Worm (Caenorhabditis elegans) whole organism, L1 larva: ENCODE data around the gene prx-2.

Source experiments
- C04F5.9 ChIP-seq: sonication (generic microtip); optimal IDR thresholded peaks from 2 replicates; lab custom pipeline; 2016; ENCODE audit warnings: missing genetic modification characterization, missing compliant biosample characterization
- Y116A8C.19 ChIP-seq: sonication (generic microtip); optimal IDR thresholded peaks from 2 replicates; lab custom pipeline; 2016; ENCODE audit warnings: missing compliant biosample characterization, missing genetic modification characterization, borderline replicate concordance
- aha-1 ChIP-seq: fragments of 150-350 bp; optimal IDR thresholded peaks from 2 replicates; lab custom pipeline; 2014; ENCODE audit warnings: missing biosample characterization, missing genetic modification characterization
- alr-1 ChIP-seq: fragments of 200-800 bp; sonication (Bioruptor generic); optimal IDR thresholded peaks from 2 replicates; lab custom pipeline; 2018; ENCODE audit warnings: borderline replicate concordance, mild to moderate bottlenecking, missing genetic modification characterization, missing compliant biosample characterization
- ceh-8 ChIP-seq: fragments of 200-800 bp; sonication (Bioruptor generic); optimal IDR thresholded peaks from 2 replicates; lab custom pipeline; 2018; ENCODE audit warnings: mild to moderate bottlenecking, missing genetic modification characterization, moderate library complexity, missing compliant biosample characterization
- ceh-88 ChIP-seq: fragments of 200-800 bp; sonication (Bioruptor generic); IDR thresholded peaks from 2 replicates; pipeline ENCODE4 v1.3.6; 2022; ENCODE audit warnings: missing genetic modification characterization, missing compliant biosample characterization
- ces-1 ChIP-seq: fragments of 150-350 bp; optimal IDR thresholded peaks from 2 replicates; lab custom pipeline; 2014; ENCODE audit warnings: missing biosample characterization, missing genetic modification reagents, missing genetic modification characterization
- efl-1 ChIP-seq, 4 experiments: fragments of 150-350 bp; optimal IDR thresholded peaks in 3 of 4; peaks in 1 of 4; 1 replicate in 1 of 4; 2 replicates in 3 of 4; lab custom pipeline; 2014; ENCODE audit warnings: missing biosample characterization in 2 of 4, missing genetic modification characterization in 2 of 4, missing genetic modification reagents in 2 of 4
- egl-13 ChIP-seq: sonication (generic microtip); optimal IDR thresholded peaks from 2 replicates; lab custom pipeline; 2016; ENCODE audit warnings: missing genotype, missing genetic modification reagents, missing genetic modification characterization, missing compliant biosample characterization
- elt-2 ChIP-seq: sonication (generic microtip); optimal IDR thresholded peaks from 2 replicates; lab custom pipeline; 2016; ENCODE audit warnings: missing genetic modification characterization, mild to moderate bottlenecking, inconsistent platforms, missing compliant biosample characterization, missing genetic modification reagents
- fkh-10 ChIP-seq: sonication (generic microtip); optimal IDR thresholded peaks from 2 replicates; lab custom pipeline; 2017; ENCODE audit warnings: missing biosample characterization, missing genetic modification reagents, missing genetic modification characterization
- fkh-4 ChIP-seq: sonication (generic microtip); optimal IDR thresholded peaks from 2 replicates; lab custom pipeline; 2016; ENCODE audit warnings: missing compliant biosample characterization, missing genetic modification characterization, borderline replicate concordance
- fkh-8 ChIP-seq: sonication (generic microtip); optimal IDR thresholded peaks from 2 replicates; lab custom pipeline; 2016; ENCODE audit warnings: mild to moderate bottlenecking, missing genetic modification characterization, missing compliant biosample characterization
- hlh-17 ChIP-seq: fragments of 200-800 bp; sonication (Bioruptor generic); optimal IDR thresholded peaks from 2 replicates; lab custom pipeline; 2018; ENCODE audit warnings: missing genetic modification characterization, mild to moderate bottlenecking, missing compliant biosample characterization, moderate library complexity, borderline replicate concordance
- irx-1 ChIP-seq: sonication (generic microtip); optimal IDR thresholded peaks from 2 replicates; lab custom pipeline; 2016; ENCODE audit warnings: missing genetic modification characterization, missing compliant biosample characterization
- lin-14 ChIP-seq: fragments of 200-800 bp; sonication (Bioruptor generic); optimal IDR thresholded peaks from 2 replicates; lab custom pipeline; 2018; ENCODE audit warnings: mild to moderate bottlenecking, missing genetic modification characterization, moderate library complexity, missing compliant biosample characterization
- lin-15B ChIP-seq: fragments of 150-350 bp; sonication (generic microtip); optimal IDR thresholded peaks from 3 replicates; lab custom pipeline; 2014; ENCODE audit warnings: missing biosample characterization, missing genetic modification characterization
- lir-3 ChIP-seq: sonication (generic microtip); optimal IDR thresholded peaks from 2 replicates; lab custom pipeline; 2016; ENCODE audit warnings: mild to moderate bottlenecking, missing genetic modification characterization, moderate library complexity, missing compliant biosample characterization; ENCODE audit not compliant: poor library complexity
- lsy-2 ChIP-seq, 2 experiments: fragments of 150-350 bp; optimal IDR thresholded peaks; 2 replicates each; lab custom pipeline; 2014; ENCODE audit warnings: missing biosample characterization in 2 of 2, missing genetic modification characterization in 2 of 2
- mef-2 ChIP-seq: fragments of 150-350 bp; optimal IDR thresholded peaks from 2 replicates; lab custom pipeline; 2014; ENCODE audit warnings: missing biosample characterization, missing genetic modification characterization
- nhr-11 ChIP-seq: fragments of 150-350 bp; optimal IDR thresholded peaks from 2 replicates; lab custom pipeline; 2014; ENCODE audit warnings: missing biosample characterization, missing genetic modification characterization
- nhr-12 ChIP-seq: sonication (generic microtip); optimal IDR thresholded peaks from 2 replicates; lab custom pipeline; 2017; ENCODE audit warnings: missing biosample characterization, missing genetic modification characterization
- nhr-19 ChIP-seq: fragments of 200-800 bp; sonication (Bioruptor generic); conservative IDR thresholded peaks from 2 replicates; pipeline ENCODE4 v1.3.6; 2022; ENCODE audit warnings: missing genetic modification characterization, missing compliant biosample characterization
- nhr-20 ChIP-seq: sonication (generic microtip); optimal IDR thresholded peaks from 2 replicates; lab custom pipeline; 2016; ENCODE audit warnings: mild to moderate bottlenecking, missing genetic modification characterization, missing compliant biosample characterization
- nhr-237 ChIP-seq: fragments of 150-350 bp; optimal IDR thresholded peaks from 2 replicates; lab custom pipeline; 2014; ENCODE audit warnings: missing biosample characterization, missing genetic modification characterization
- nhr-47 ChIP-seq: sonication (generic microtip); optimal IDR thresholded peaks from 2 replicates; lab custom pipeline; 2016; ENCODE audit warnings: mild to moderate bottlenecking, missing genetic modification characterization, moderate library complexity, missing compliant biosample characterization
- nhr-71 ChIP-seq: sonication (generic microtip); optimal IDR thresholded peaks from 2 replicates; lab custom pipeline; 2016; ENCODE audit warnings: mild to moderate bottlenecking, missing genetic modification characterization, moderate library complexity, missing compliant biosample characterization
- nhr-76 ChIP-seq: sonication (generic microtip); optimal IDR thresholded peaks from 2 replicates; lab custom pipeline; 2017; ENCODE audit warnings: missing biosample characterization, missing genetic modification characterization
- nhr-84 ChIP-seq: sonication (generic microtip); optimal IDR thresholded peaks from 2 replicates; lab custom pipeline; 2017; ENCODE audit warnings: missing biosample characterization, missing genetic modification characterization
- nhr-85 ChIP-seq: sonication (generic microtip); peaks from one replicate; lab custom pipeline; 2016; ENCODE audit warnings: missing genetic modification characterization, inconsistent platforms, missing compliant biosample characterization
- nhr-90 ChIP-seq: sonication (generic microtip); optimal IDR thresholded peaks from 2 replicates; lab custom pipeline; 2016; ENCODE audit warnings: mild to moderate bottlenecking, missing genetic modification characterization, missing compliant biosample characterization; ENCODE audit not compliant: poor library complexity
- rnt-1 ChIP-seq: sonication (generic microtip); optimal IDR thresholded peaks from 2 replicates; lab custom pipeline; 2016; ENCODE audit warnings: mild to moderate bottlenecking, missing genetic modification characterization, moderate library complexity, missing compliant biosample characterization
- sptf-1 ChIP-seq: fragments of 150-350 bp; optimal IDR thresholded peaks from 2 replicates; lab custom pipeline; 2014; ENCODE audit warnings: missing biosample characterization, missing genetic modification characterization
- tbx-2 ChIP-seq: sonication (generic microtip); optimal IDR thresholded peaks from 2 replicates; lab custom pipeline; 2016; ENCODE audit warnings: missing genetic modification characterization, missing compliant biosample characterization
- tlp-1 ChIP-seq: fragments of 150-350 bp; optimal IDR thresholded peaks from 2 replicates; lab custom pipeline; 2014; ENCODE audit warnings: missing biosample characterization, missing genetic modification characterization
- unc-130 ChIP-seq: fragments of 150-350 bp; optimal IDR thresholded peaks from 2 replicates; lab custom pipeline; 2017; ENCODE audit warnings: missing biosample characterization, missing genetic modification characterization, inconsistent platforms
- vab-15 ChIP-seq: sonication (generic microtip); optimal IDR thresholded peaks from 2 replicates; lab custom pipeline; 2017; ENCODE audit warnings: missing genotype, mild to moderate bottlenecking, missing genetic modification characterization, missing compliant biosample characterization
- xbp-1 ChIP-seq: sonication (generic microtip); optimal IDR thresholded peaks from 2 replicates; lab custom pipeline; 2016; ENCODE audit warnings: missing genetic modification characterization, missing compliant biosample characterization
- zag-1 ChIP-seq: fragments of 150-350 bp; optimal IDR thresholded peaks from 2 replicates; lab custom pipeline; 2014; ENCODE audit warnings: missing biosample characterization, missing genetic modification characterization
- zip-4 ChIP-seq: fragments of 200-800 bp; sonication (Bioruptor generic); optimal IDR thresholded peaks from 2 replicates; lab custom pipeline; 2018; ENCODE audit warnings: mild to moderate bottlenecking, missing genetic modification characterization, moderate library complexity, missing compliant biosample characterization
- ztf-4 ChIP-seq: fragments of 150-350 bp; optimal IDR thresholded peaks from 2 replicates; lab custom pipeline; 2014; ENCODE audit warnings: missing biosample characterization, missing genetic modification characterization

Gene prx-2

ce11 chrIV:11636409-11636723 is 7.6 kb upstream of the prx-2 start, which contains the start of gene F58B3.6 (continued):
- TF ChIP-seq ztf-4 (tag; lab: Kevin White, UChicago), result peak; percentile 66
- TF ChIP-seq sptf-1 (tag; lab: Kevin White, UChicago), result no peak
- TF ChIP-seq zip-4 (GFP tag; lab: Kevin White, UChicago), result no peak
- TF ChIP-seq nhr-19, result peak; percentile 77
- TF ChIP-seq nhr-20 (tag; lab: Kevin White, UChicago), result peak; percentile 89

DNA sequence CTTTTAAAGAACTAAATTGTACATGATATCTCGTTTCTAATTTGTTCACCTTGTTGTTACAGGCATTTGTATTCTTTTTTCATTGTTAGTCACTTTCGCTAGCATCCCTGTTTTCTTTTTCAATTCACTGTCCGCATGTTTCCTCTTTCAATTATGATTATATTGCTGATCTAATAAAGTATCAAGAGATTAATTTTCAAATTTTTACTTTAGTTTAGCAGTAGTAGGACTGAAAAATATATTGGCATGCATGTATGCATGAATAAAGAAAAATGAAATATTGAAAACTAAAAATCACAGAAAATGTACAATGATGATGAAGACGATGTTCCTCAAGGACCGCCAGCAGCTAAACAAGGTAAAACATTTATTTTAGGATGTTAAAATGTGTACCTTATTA is 5.9 kb upstream of the prx-2 start, which contains the start of gene rbm-17:
Gene rbm-17 (plus strand): TSS at position 301 of the 400 bp plus-strand sequence.
- TF ChIP-seq nhr-19, result no peak
- TF ChIP-seq elt-2, result peak; percentile 9
- peak; percentile 14 for TF ChIP-seq nhr-71 (tag; lab: Kevin White, UChicago)

- no peak for TF ChIP-seq lir-3 (tag; lab: Kevin White, UChicago)
- TF ChIP-seq tbx-2 (tag; lab: Kevin White, UChicago), result no peak
- no peak for TF ChIP-seq ces-1 (GFP tag; lab: Kevin White, UChicago)
- TF ChIP-seq C04F5.9 (tag; lab: Kevin White, UChicago), result no peak
- TF ChIP-seq lin-14, result no peak
- no peak for TF ChIP-seq fkh-4 (tag; lab: Kevin White, UChicago)
- no peak for TF ChIP-seq nhr-90 (tag; lab: Kevin White, UChicago)
- no peak for TF ChIP-seq lin-15B
These were observed 3.0 kb upstream of the prx-2 start, which contains the start of gene ttr-50 for ce11 chrIV:11640915-11641314. ttr-50 (minus strand) TSS chrIV:11641015.

DNA sequence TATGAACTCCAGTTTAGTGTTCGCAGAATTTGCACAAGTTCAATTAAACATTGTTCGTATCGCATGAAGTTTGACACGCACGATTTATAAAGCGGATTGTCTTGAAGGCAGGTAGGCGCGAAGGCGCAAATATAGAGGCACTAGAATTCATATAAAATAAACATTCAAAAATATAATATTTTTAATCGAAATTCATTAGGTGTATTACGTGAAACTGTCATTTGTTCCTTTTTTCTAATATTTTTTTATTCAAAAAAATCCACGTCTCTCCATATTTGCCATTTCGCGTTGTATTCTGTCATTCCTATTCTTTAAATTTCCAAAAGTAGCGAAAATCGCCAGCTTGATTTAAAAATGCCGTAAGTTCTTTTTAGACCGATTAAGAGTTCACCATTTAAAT is 2.1 kb upstream of the prx-2 start, which contains the start of gene ZK809.1:
Gene ZK809.1 (plus strand): TSS at position 301 of the 400 bp plus-strand sequence.
- TF ChIP-seq egl-13 (tag; lab: Kevin White, UChicago), result no peak
- no peak for TF ChIP-seq xbp-1 (tag; lab: Kevin White, UChicago)
- TF ChIP-seq lsy-2 (tag; optimal IDR thresholded peaks at IDR 0.05; lab: Kevin White, UChicago), result no peak
- no peak for TF ChIP-seq Y116A8C.19 (tag; lab: Kevin White, UChicago)
- no peak for TF ChIP-seq unc-130 (tag; lab: Kevin White, UChicago)
- no peak for TF ChIP-seq irx-1 (tag; lab: Kevin White, UChicago)
- no peak for TF ChIP-seq zag-1 (tag; lab: Kevin White, UChicago)
- TF ChIP-seq nhr-47, result no peak

- no peak for TF ChIP-seq nhr-85 (tag; lab: Kevin White, UChicago)
- TF ChIP-seq hlh-17 (GFP tag; lab: Kevin White, UChicago), result peak; percentile 29
These were observed 776 bp downstream of the prx-2 start for ce11 chrIV:11644705-11645104.

- TF ChIP-seq nhr-11, result no peak
- no peak for TF ChIP-seq aha-1 (tag; lab: Kevin White, UChicago)
- TF ChIP-seq ceh-8 (GFP tag; lab: Kevin White, UChicago), result no peak
- TF ChIP-seq nhr-12, result no peak
- no peak for TF ChIP-seq ceh-88 (GFP tag; lab: Robert Waterston, UW)
- TF ChIP-seq tlp-1 (tag; lab: Kevin White, UChicago), result no peak
- no peak for TF ChIP-seq rnt-1 (tag; lab: Kevin White, UChicago)
- TF ChIP-seq alr-1, result no peak
- no peak for TF ChIP-seq lin-15B
- TF ChIP-seq fkh-8 (tag; lab: Kevin White, UChicago), result no peak
- no peak for TF ChIP-seq fkh-10 (GFP tag; lab: Kevin White, UChicago)
- TF ChIP-seq efl-1 (optimal IDR thresholded peaks at IDR 0.05; lab: Kevin White, UChicago), result no peak
- TF ChIP-seq efl-1 (GFP tag; optimal IDR thresholded peaks at IDR 0.05 in 1 of 2; lab: Kevin White, UChicago), result no peak
- TF ChIP-seq ztf-4 (tag; lab: Kevin White, UChicago), result peak; percentile 10
- no peak for TF ChIP-seq sptf-1 (tag; lab: Kevin White, UChicago)
- TF ChIP-seq nhr-237 (tag; lab: Kevin White, UChicago), result no peak
- no peak for TF ChIP-seq tbx-2 (tag; lab: Kevin White, UChicago)
- no peak for TF ChIP-seq nhr-84 (tag; lab: Kevin White, UChicago)
- TF ChIP-seq unc-130 (tag; lab: Kevin White, UChicago), result peak; percentile 21
- TF ChIP-seq nhr-76, result no peak
- no peak for TF ChIP-seq fkh-4 (tag; lab: Kevin White, UChicago)
- TF ChIP-seq vab-15 (tag; lab: Kevin White, UChicago), result no peak
- no peak for TF ChIP-seq irx-1 (tag; lab: Kevin White, UChicago)
- TF ChIP-seq mef-2 (tag; lab: Kevin White, UChicago), result no peak
- peak; percentile 23 for TF ChIP-seq nhr-20 (tag; lab: Kevin White, UChicago)
- peak; percentile 8 for TF ChIP-seq elt-2
- TF ChIP-seq xbp-1 (tag; lab: Kevin White, UChicago), result no peak
These were observed 1.4 kb downstream of the prx-2 start for ce11 chrIV:11645354-11645753.
